Fruit fly (Drosophila melanogaster): Measurements from ENCODE around the gene saturn.

dm6 chr3L:14211616-14212015 lies 8.5 kb downstream of the saturn start:
- no peak for TF ChIP-seq CG6854 (GFP tag; optimal IDR thresholded peaks at IDR 0.05)
- TF ChIP-seq Hr38 (GFP tag; optimal IDR thresholded peaks at IDR 0.05): no peak
- TF ChIP-seq Ets96B (tag; optimal IDR thresholded peaks at IDR 0.05): no peak
- no peak for TF ChIP-seq fd59A (GFP tag; optimal IDR thresholded peaks at IDR 0.05)
- TF ChIP-seq Sox14 (GFP tag; optimal IDR thresholded peaks at IDR 0.05): no peak
- TF ChIP-seq CG7368 (GFP tag; optimal IDR thresholded peaks at IDR 0.05): no peak
- TF ChIP-seq OdsH (GFP tag; optimal IDR thresholded peaks at IDR 0.05): no peak
- TF ChIP-seq CG3919 (GFP tag; optimal IDR thresholded peaks at IDR 0.05): no peak
- TF ChIP-seq CG8632 (GFP tag; optimal IDR thresholded peaks at IDR 0.05): no peak
- no peak for TF ChIP-seq cyc (GFP tag; optimal IDR thresholded peaks at IDR 0.05)
- TF ChIP-seq salr (GFP tag; optimal IDR thresholded peaks at IDR 0.05): no peak
- no peak for TF ChIP-seq svp (GFP tag)
- no peak for TF ChIP-seq Hr39 (GFP tag; optimal IDR thresholded peaks at IDR 0.05)

Measured in whole organism, prepupa.